Worm (Caenorhabditis elegans) whole organism, L2 larva: ENCODE data around the gene nit-1.

ENCODE experiments used
- C34F6.9 ChIP-seq: fragments of 150-350 bp; optimal IDR thresholded peaks from 2 replicates; lab custom pipeline; 2014; ENCODE audit warnings: missing biosample characterization, missing genetic modification characterization
- F13H6.1 ChIP-seq: sonication (generic microtip); optimal IDR thresholded peaks from 2 replicates; lab custom pipeline; 2016; ENCODE audit warnings: missing genetic modification characterization, missing compliant biosample characterization
- R02D3.7 ChIP-seq: fragments of 150-350 bp; optimal IDR thresholded peaks from 2 replicates; lab custom pipeline; 2014; ENCODE audit warnings: missing biosample characterization, missing genetic modification characterization
- Y55F3AM.14 ChIP-seq: fragments of 200-800 bp; sonication (Bioruptor generic); optimal IDR thresholded peaks from 2 replicates; lab custom pipeline; 2018; ENCODE audit warnings: mild to moderate bottlenecking, missing genetic modification characterization, missing compliant biosample characterization
- ZK546.5 ChIP-seq: sonication (generic microtip); optimal IDR thresholded peaks from 2 replicates; lab custom pipeline; 2017; ENCODE audit warnings: missing biosample characterization, missing genetic modification characterization
- alr-1 ChIP-seq: fragments of 150-350 bp; optimal IDR thresholded peaks from 2 replicates; lab custom pipeline; 2014; ENCODE audit warnings: missing biosample characterization, missing genetic modification characterization
- ama-1 ChIP-seq: fragments of 150-350 bp; optimal IDR thresholded peaks from 2 replicates; lab custom pipeline; 2018; ENCODE audit warnings: inconsistent platforms
- blmp-1 ChIP-seq: sonication (generic microtip); optimal IDR thresholded peaks from 2 replicates; lab custom pipeline; 2017; ENCODE audit warnings: missing genetic modification characterization, mild to moderate bottlenecking, missing compliant biosample characterization, antibody characterized with exemption, moderate library complexity; ENCODE audit not compliant: insufficient read depth
- ceh-16 ChIP-seq: fragments of 150-350 bp; optimal IDR thresholded peaks from 2 replicates; lab custom pipeline; 2014; ENCODE audit warnings: missing biosample characterization, missing genetic modification characterization
- ceh-82 ChIP-seq: fragments of 150-350 bp; optimal IDR thresholded peaks from 2 replicates; lab custom pipeline; 2014; ENCODE audit warnings: missing biosample characterization, missing genetic modification characterization
- crh-2 ChIP-seq: sonication (generic microtip); optimal IDR thresholded peaks from 2 replicates; lab custom pipeline; 2017; ENCODE audit warnings: missing biosample characterization, missing genetic modification characterization
- dmd-4 ChIP-seq: sonication (generic microtip); optimal IDR thresholded peaks from 2 replicates; lab custom pipeline; 2017; ENCODE audit warnings: missing biosample characterization, missing genetic modification characterization
- egl-27 ChIP-seq: sonication (generic microtip); optimal IDR thresholded peaks from 3 replicates; lab custom pipeline; 2017; ENCODE audit warnings: missing biosample characterization, missing genetic modification reagents, missing genetic modification characterization
- elt-3 ChIP-seq: sonication (generic microtip); optimal IDR thresholded peaks from 2 replicates; lab custom pipeline; 2017; ENCODE audit warnings: missing biosample characterization, missing genetic modification characterization
- fos-1 ChIP-seq: fragments of 150-350 bp; optimal IDR thresholded peaks from 2 replicates; lab custom pipeline; 2014; ENCODE audit warnings: missing biosample characterization, missing genetic modification characterization
- gmeb-1 ChIP-seq: fragments of 150-350 bp; optimal IDR thresholded peaks from 2 replicates; lab custom pipeline; 2014; ENCODE audit warnings: missing biosample characterization, missing genetic modification characterization
- lin-11 ChIP-seq: fragments of 150-350 bp; sonication (generic microtip); optimal IDR thresholded peaks from 2 replicates; lab custom pipeline; 2014; ENCODE audit warnings: missing biosample characterization, missing genetic modification characterization, inconsistent platforms, mixed read lengths
- lin-13 ChIP-seq: fragments of 150-350 bp; optimal IDR thresholded peaks from 2 replicates; lab custom pipeline; 2014; ENCODE audit warnings: missing biosample characterization, missing genetic modification reagents, missing genetic modification characterization
- lin-39 ChIP-seq: fragments of 150-350 bp; optimal IDR thresholded peaks from 2 replicates; lab custom pipeline; 2014; ENCODE audit warnings: missing biosample characterization, missing genetic modification reagents, missing genetic modification characterization
- lsy-2 ChIP-seq, 2 experiments: fragments of 150-350 bp in 1 of 2; sonication (generic microtip) in 1 of 2; optimal IDR thresholded peaks; 2 replicates each; lab custom pipeline; 2014 to 2017; ENCODE audit warnings: missing biosample characterization in 2 of 2, missing genetic modification characterization in 2 of 2
- mab-5 ChIP-seq: fragments of 150-350 bp; optimal IDR thresholded peaks from 2 replicates; lab custom pipeline; 2014; ENCODE audit warnings: missing biosample characterization, missing genetic modification characterization
- mdl-1 ChIP-seq, 2 experiments: fragments of 150-350 bp in 1 of 2; sonication (generic microtip) in 1 of 2; optimal IDR thresholded peaks; 2 replicates each; lab custom pipeline; 2017; ENCODE audit warnings: missing biosample characterization in 2 of 2, missing genetic modification characterization in 2 of 2
- nhr-11 ChIP-seq: fragments of 150-350 bp; optimal IDR thresholded peaks from 2 replicates; lab custom pipeline; 2014; ENCODE audit warnings: missing biosample characterization, missing genetic modification characterization
- nhr-129 ChIP-seq: fragments of 150-350 bp; optimal IDR thresholded peaks from 2 replicates; lab custom pipeline; 2014; ENCODE audit warnings: missing biosample characterization, missing genetic modification characterization
- nhr-21 ChIP-seq: fragments of 150-350 bp; optimal IDR thresholded peaks from 2 replicates; lab custom pipeline; 2014; ENCODE audit warnings: missing biosample characterization, missing genetic modification characterization
- nhr-23 ChIP-seq: fragments of 150-350 bp; optimal IDR thresholded peaks from 2 replicates; lab custom pipeline; 2014; ENCODE audit warnings: missing biosample characterization, missing genetic modification reagents, missing genetic modification characterization
- nhr-237 ChIP-seq: fragments of 150-350 bp; optimal IDR thresholded peaks from 2 replicates; lab custom pipeline; 2014; ENCODE audit warnings: missing biosample characterization, missing genetic modification characterization
- nhr-25 ChIP-seq: fragments of 150-350 bp; sonication (generic microtip); optimal IDR thresholded peaks from 3 replicates; lab custom pipeline; 2014; ENCODE audit warnings: missing biosample characterization, missing genetic modification characterization
- nhr-6 ChIP-seq: fragments of 150-350 bp; optimal IDR thresholded peaks from 2 replicates; lab custom pipeline; 2014; ENCODE audit warnings: missing biosample characterization, missing genetic modification characterization
- nhr-77 ChIP-seq: fragments of 150-350 bp; optimal IDR thresholded peaks from 2 replicates; lab custom pipeline; 2014; ENCODE audit warnings: missing biosample characterization, missing genetic modification characterization
- peb-1 ChIP-seq: fragments of 150-350 bp; optimal IDR thresholded peaks from 2 replicates; lab custom pipeline; 2014; ENCODE audit warnings: missing biosample characterization, missing genetic modification characterization
- sem-4 ChIP-seq: fragments of 150-350 bp; optimal IDR thresholded peaks from 2 replicates; lab custom pipeline; 2014; ENCODE audit warnings: missing biosample characterization, missing genetic modification reagents, missing genetic modification characterization
- skn-1 ChIP-seq: sonication (generic microtip); optimal IDR thresholded peaks from 2 replicates; lab custom pipeline; 2017; ENCODE audit warnings: missing biosample characterization, missing genetic modification characterization
- sma-3 ChIP-seq: sonication (generic microtip); optimal IDR thresholded peaks from 2 replicates; lab custom pipeline; 2016; ENCODE audit warnings: missing genetic modification reagents, missing genetic modification characterization, missing compliant biosample characterization
- sma-9 ChIP-seq, 2 experiments: fragments of 150-350 bp in 1 of 2; sonication (generic microtip) in 1 of 2; optimal IDR thresholded peaks; 2 replicates each; lab custom pipeline; 2014 to 2016; ENCODE audit warnings: missing genetic modification characterization in 2 of 2, mild to moderate bottlenecking in 1 of 2, missing biosample characterization in 1 of 2, missing compliant biosample characterization in 1 of 2, missing genetic modification reagents in 1 of 2, moderate library complexity in 1 of 2
- snpc-4 ChIP-seq: fragments of 150-350 bp; optimal IDR thresholded peaks from 2 replicates; lab custom pipeline; 2014; ENCODE audit warnings: missing biosample characterization, missing genetic modification characterization
- unc-39 ChIP-seq: fragments of 150-350 bp; optimal IDR thresholded peaks from 2 replicates; lab custom pipeline; 2014; ENCODE audit warnings: missing biosample characterization, missing genetic modification characterization
- unc-55 ChIP-seq: fragments of 150-350 bp; sonication (generic microtip); optimal IDR thresholded peaks from 3 replicates; lab custom pipeline; 2014; ENCODE audit warnings: missing biosample characterization, missing genetic modification reagents, missing genetic modification characterization
- unc-62 ChIP-seq: fragments of 150-350 bp; optimal IDR thresholded peaks from 2 replicates; lab custom pipeline; 2014; ENCODE audit warnings: missing biosample characterization, missing genetic modification reagents, missing genetic modification characterization
- zag-1 ChIP-seq: fragments of 150-350 bp; optimal IDR thresholded peaks from 2 replicates; lab custom pipeline; 2014; ENCODE audit warnings: missing biosample characterization, missing genetic modification characterization
- ztf-11 ChIP-seq: sonication (generic microtip); optimal IDR thresholded peaks from 2 replicates; lab custom pipeline; 2017; ENCODE audit warnings: missing biosample characterization, missing genetic modification characterization
- ztf-4 ChIP-seq: fragments of 150-350 bp; optimal IDR thresholded peaks from 2 replicates; lab custom pipeline; 2014; ENCODE audit warnings: missing biosample characterization, missing genetic modification characterization

The nit-1 gene

DNA sequence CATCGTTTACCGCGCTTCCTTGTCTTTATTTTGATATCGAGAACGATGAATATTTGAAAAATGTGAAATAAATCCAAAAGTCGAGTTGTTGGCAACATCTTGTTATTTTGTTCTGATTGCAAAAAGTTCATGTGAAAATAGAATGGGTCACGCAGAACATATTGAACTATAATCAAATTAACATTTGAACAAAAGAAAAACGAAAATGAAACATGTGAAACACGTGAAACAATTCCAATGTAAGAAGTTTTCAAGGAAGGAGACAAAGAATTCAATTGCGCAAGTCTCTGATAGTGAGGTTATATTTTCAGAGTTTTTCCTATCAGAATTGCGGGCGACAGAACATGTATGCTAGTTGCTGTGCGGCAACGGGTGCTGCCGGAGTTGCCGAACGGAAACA is 9.4 kb downstream of the nit-1 start, which contains the start of gene F37A8.2:
Gene F37A8.2 (minus strand): TSS at position 101 of the 400 bp plus-strand sequence.
- TF ChIP-seq sma-9 (GFP tag; optimal IDR thresholded peaks at IDR 0.05; lab: Kevin White, UChicago) (no peak), sma-9 (tag; optimal IDR thresholded peaks at IDR 0.05; lab: Kevin White, UChicago) (no peak), sma-3 (no peak), nhr-21 (tag; lab: Kevin White, UChicago) (no peak), lin-11 (tag; lab: Kevin White, UChicago) (no peak), peb-1 (tag; lab: Kevin White, UChicago) (no peak)
- TF ChIP-seq, all 48 proteins: peak for 0

DNA sequence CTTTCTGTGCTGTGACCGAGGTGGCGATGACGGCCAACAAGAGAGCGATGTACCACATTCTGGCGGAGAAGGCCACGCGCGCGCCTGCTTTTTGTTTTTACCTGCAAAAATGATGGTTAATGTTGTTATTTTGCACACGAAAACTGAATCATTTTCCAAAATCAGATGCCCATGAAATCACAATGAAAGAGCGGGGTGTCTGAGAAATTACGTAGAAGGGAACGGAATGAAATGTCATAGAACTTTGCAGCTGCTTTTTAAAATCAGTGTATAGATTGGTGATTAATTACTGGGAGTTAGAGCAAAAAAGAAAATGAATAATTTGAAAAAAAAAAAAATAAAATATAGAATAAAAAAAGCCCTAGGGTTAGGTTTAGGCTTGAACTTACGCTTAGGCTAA is 13.8 kb downstream of the nit-1 start, which contains the start of gene npl-10:
Gene npl-10 (minus strand): TSS at position 101 of the 400 bp plus-strand sequence.
- TF ChIP-seq C34F6.9 (tag; lab: Kevin White, UChicago) (no peak), sem-4 (tag; lab: Kevin White, UChicago) (no peak), sma-9 (GFP tag; optimal IDR thresholded peaks at IDR 0.05; lab: Kevin White, UChicago) (no peak), sma-9 (tag; optimal IDR thresholded peaks at IDR 0.05; lab: Kevin White, UChicago) (no peak), alr-1 (tag; lab: Kevin White, UChicago) (no peak)

DNA sequence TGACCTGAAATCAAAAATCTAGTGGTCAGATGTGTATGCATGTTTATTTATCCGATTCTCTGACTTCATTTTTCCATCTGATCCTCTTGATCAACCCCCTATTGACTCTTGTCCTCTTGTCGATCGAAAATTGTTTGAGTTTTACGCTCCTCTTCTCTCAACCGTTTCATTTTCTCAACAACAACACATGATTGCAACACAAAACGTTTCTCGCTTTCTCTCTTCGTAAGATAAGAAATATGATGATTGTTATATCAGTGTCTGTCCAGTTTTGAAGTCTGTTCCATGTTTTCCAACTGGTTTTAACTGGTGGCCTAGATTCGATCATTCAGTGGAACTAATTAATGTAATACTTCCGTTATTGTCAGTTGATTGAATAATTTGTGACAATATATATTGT is 30.1 kb downstream of the nit-1 start:
- no peak for TF ChIP-seq R02D3.7 (tag; lab: Kevin White, UChicago)
- peak; percentile 36 for TF ChIP-seq gmeb-1 (tag; lab: Kevin White, UChicago)
- TF ChIP-seq zag-1 = no peak
- no peak for TF ChIP-seq nhr-11 (tag; lab: Kevin White, UChicago)
- TF ChIP-seq lsy-2 (tag; optimal IDR thresholded peaks at IDR 0.05; lab: Kevin White, UChicago) = peak in 1 of 2 experiments; percentile 37
- no peak for TF ChIP-seq unc-39 (tag; lab: Kevin White, UChicago)
- no peak for TF ChIP-seq nhr-23 (tag; lab: Kevin White, UChicago)
- no peak for TF ChIP-seq sem-4 (tag; lab: Kevin White, UChicago)
- TF ChIP-seq alr-1 (tag; lab: Kevin White, UChicago) = no peak
- no peak for TF ChIP-seq lin-13 (GFP tag; lab: Kevin White, UChicago)
- TF ChIP-seq fos-1 (tag; lab: Kevin White, UChicago) = peak; percentile 9
- TF ChIP-seq Y55F3AM.14 (GFP tag; lab: Kevin White, UChicago) = no peak
- TF ChIP-seq blmp-1 (tag; lab: Kevin White, UChicago) = no peak
- no peak for TF ChIP-seq nhr-6 (tag; lab: Kevin White, UChicago)
- TF ChIP-seq sma-3 = no peak
- TF ChIP-seq ZK546.5 (tag; lab: Kevin White, UChicago) = no peak
- peak; percentile 81 for TF ChIP-seq nhr-129 (tag; lab: Kevin White, UChicago)
- no peak for TF ChIP-seq dmd-4
- TF ChIP-seq unc-62 (GFP tag; lab: Kevin White, UChicago) = no peak
- TF ChIP-seq peb-1 (tag; lab: Kevin White, UChicago) = no peak
- no peak for TF ChIP-seq ama-1 (lab: Kevin White, UChicago)
- TF ChIP-seq C34F6.9 (tag; lab: Kevin White, UChicago) = no peak
- no peak for TF ChIP-seq ceh-82 (tag; lab: Kevin White, UChicago)
- TF ChIP-seq nhr-237 = no peak
- TF ChIP-seq nhr-25 (tag; lab: Kevin White, UChicago) = peak; percentile 33
- TF ChIP-seq crh-2 (tag; lab: Kevin White, UChicago) = peak; percentile 5
- peak; percentile 4 for TF ChIP-seq F13H6.1
- peak; percentile 58 for TF ChIP-seq sma-9 (GFP tag; optimal IDR thresholded peaks at IDR 0.05; lab: Kevin White, UChicago)
- no peak for TF ChIP-seq sma-9 (tag; optimal IDR thresholded peaks at IDR 0.05; lab: Kevin White, UChicago)
- TF ChIP-seq nhr-77 (tag; lab: Kevin White, UChicago) = no peak

DNA sequence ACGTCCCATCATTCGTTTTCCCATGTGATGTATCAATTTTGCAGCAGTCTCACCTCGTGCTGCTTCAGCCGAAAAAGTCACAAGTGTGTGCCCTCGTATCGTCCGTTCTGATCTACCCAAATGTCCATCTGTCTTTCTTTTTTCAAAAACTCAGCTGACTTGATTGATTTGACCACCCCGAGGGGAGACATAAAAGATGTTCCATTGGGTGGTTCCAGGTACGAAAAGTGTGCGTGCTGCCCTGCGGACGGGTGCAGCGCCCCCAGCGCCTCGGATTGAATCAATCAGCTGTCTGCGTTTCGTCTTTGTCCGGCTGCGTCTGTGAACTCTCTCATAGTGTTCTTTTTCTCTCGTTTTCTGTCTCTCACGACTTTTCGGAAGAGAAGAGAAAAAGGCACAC is 31.2 kb downstream of the nit-1 start:
- peak; percentile 79 for TF ChIP-seq nhr-25 (tag; lab: Kevin White, UChicago)
- peak; percentile 18 for TF ChIP-seq lin-11 (tag; lab: Kevin White, UChicago)
- peak; percentile 85 for TF ChIP-seq nhr-129 (tag; lab: Kevin White, UChicago)
- peak; percentile 72 for TF ChIP-seq ceh-16 (tag; lab: Kevin White, UChicago)
- TF ChIP-seq snpc-4 (tag; lab: Kevin White, UChicago) = no peak
- no peak for TF ChIP-seq nhr-23 (tag; lab: Kevin White, UChicago)
- peak; percentile 66 for TF ChIP-seq F13H6.1
- TF ChIP-seq crh-2 (tag; lab: Kevin White, UChicago) = peak; percentile 0
- TF ChIP-seq unc-55 (GFP tag; lab: Kevin White, UChicago) = peak; percentile 40
- TF ChIP-seq sma-3 = peak; percentile 30
- peak; percentile 47 for TF ChIP-seq nhr-6 (tag; lab: Kevin White, UChicago)
- no peak for TF ChIP-seq unc-39 (tag; lab: Kevin White, UChicago)
- peak; percentile 3 for TF ChIP-seq ama-1 (lab: Kevin White, UChicago)
- no peak for TF ChIP-seq ztf-4 (tag; lab: Kevin White, UChicago)
- TF ChIP-seq R02D3.7 (tag; lab: Kevin White, UChicago) = no peak
- TF ChIP-seq sem-4 (tag; lab: Kevin White, UChicago) = peak; percentile 85
- TF ChIP-seq lsy-2 (tag; optimal IDR thresholded peaks at IDR 0.05; lab: Kevin White, UChicago) = peak in 1 of 2 experiments; percentile 69
- no peak for TF ChIP-seq lin-39 (tag; lab: Kevin White, UChicago)
- TF ChIP-seq nhr-21 (tag; lab: Kevin White, UChicago) = peak; percentile 72
- TF ChIP-seq ztf-11 (tag; lab: Kevin White, UChicago) = no peak
- TF ChIP-seq elt-3 (tag; lab: Kevin White, UChicago) = no peak
- TF ChIP-seq Y55F3AM.14 (GFP tag; lab: Kevin White, UChicago) = peak; percentile 61
- peak; percentile 12 for TF ChIP-seq blmp-1 (tag; lab: Kevin White, UChicago)
- peak; percentile 38 for TF ChIP-seq mab-5 (tag; lab: Kevin White, UChicago)
- peak; percentile 23 for TF ChIP-seq fos-1 (tag; lab: Kevin White, UChicago)
- TF ChIP-seq lin-13 (GFP tag; lab: Kevin White, UChicago) = peak; percentile 2
- TF ChIP-seq sma-9 (GFP tag; optimal IDR thresholded peaks at IDR 0.05; lab: Kevin White, UChicago) = peak; percentile 89
- no peak for TF ChIP-seq sma-9 (tag; optimal IDR thresholded peaks at IDR 0.05; lab: Kevin White, UChicago)
- peak in 1 of 2 experiments; percentile 63 for TF ChIP-seq mdl-1 (tag; optimal IDR thresholded peaks at IDR 0.05; lab: Kevin White, UChicago)
- peak; percentile 72 for TF ChIP-seq C34F6.9 (tag; lab: Kevin White, UChicago)
- TF ChIP-seq egl-27 (tag; lab: Kevin White, UChicago) = peak; percentile 51
- TF ChIP-seq skn-1 (tag; lab: Kevin White, UChicago) = no peak
